Fruit fly (Drosophila melanogaster) whole organism, wandering third instar larva: ENCODE data around the gene dmrt93B.

Source experiments
- Abd-B ChIP-seq: fragments of >200 bp; optimal IDR thresholded peaks from 2 replicates; lab custom pipeline; 2017; ENCODE audit warnings: missing biosample characterization, missing genetic modification characterization
- CG32264 ChIP-seq: fragments of 200-800 bp; sonication (Bioruptor generic); optimal IDR thresholded peaks from 2 replicates; lab custom pipeline; 2016; ENCODE audit warnings: missing biosample characterization, missing genetic modification characterization
- CG9705 ChIP-seq: fragments of 200-800 bp; sonication (Bioruptor generic); optimal IDR thresholded peaks from 2 replicates; lab custom pipeline; 2018; ENCODE audit warnings: missing biosample characterization, mild to moderate bottlenecking, missing genetic modification characterization
- CrebA ChIP-seq: fragments of 200-800 bp; sonication (Bioruptor generic); optimal IDR thresholded peaks from 2 replicates; lab custom pipeline; 2016; ENCODE audit warnings: missing biosample characterization, mild to moderate bottlenecking, missing genetic modification characterization, borderline replicate concordance
- Dfd ChIP-seq: fragments of >200 bp; optimal IDR thresholded peaks from 2 replicates; lab custom pipeline; 2017; ENCODE audit warnings: missing biosample characterization, missing genetic modification characterization
- Dif ChIP-seq: fragments of 200-275, 200-300 bp; sonication (Bioruptor generic); optimal IDR thresholded peaks from 2 replicates; lab custom pipeline; 2018; ENCODE audit warnings: missing biosample characterization, missing genetic modification characterization; ENCODE audit not compliant: partially characterized antibody
- GATAd ChIP-seq: sonication (Bioruptor generic); optimal IDR thresholded peaks from 2 replicates; lab custom pipeline; 2016; ENCODE audit warnings: missing biosample characterization, missing genetic modification characterization
- HLH106 ChIP-seq: fragments of 200-800 bp; optimal IDR thresholded peaks from 3 replicates; lab custom pipeline; 2019; ENCODE audit warnings: missing biosample characterization, mild to moderate bottlenecking, missing genetic modification characterization, moderate library complexity
- Hnf4 ChIP-seq: fragments of 200-800 bp; sonication (Bioruptor generic); optimal IDR thresholded peaks from 2 replicates; lab custom pipeline; 2016; ENCODE audit warnings: missing biosample characterization, mild to moderate bottlenecking, missing genetic modification characterization
- Hr78 ChIP-seq: fragments of >200 bp; optimal IDR thresholded peaks from 2 replicates; lab custom pipeline; 2017; ENCODE audit warnings: missing biosample characterization, missing genetic modification characterization
- Hr83 ChIP-seq: fragments of 200-300 bp; sonication (Bioruptor generic); optimal IDR thresholded peaks from 2 replicates; lab custom pipeline; 2016; ENCODE audit warnings: missing biosample characterization, mild to moderate bottlenecking, missing genetic modification characterization, moderate library complexity; ENCODE audit not compliant: poor library complexity, severe bottlenecking
- Jra ChIP-seq: sonication (Bioruptor generic); optimal IDR thresholded peaks from 2 replicates; lab custom pipeline; 2016; ENCODE audit warnings: missing biosample characterization, missing genetic modification characterization
- Mio ChIP-seq: sonication (Bioruptor generic); optimal IDR thresholded peaks from 2 replicates; lab custom pipeline; 2016; ENCODE audit warnings: missing biosample characterization, missing genetic modification characterization
- Myc ChIP-seq: fragments of >200 bp; optimal IDR thresholded peaks from 2 replicates; lab custom pipeline; 2017
- N ChIP-seq: fragments of >200 bp; optimal IDR thresholded peaks from 2 replicates; lab custom pipeline; 2018; ENCODE audit warnings: missing biosample characterization, missing external identifiers, missing genetic modification characterization
- OdsH ChIP-seq: fragments of 200-800 bp; sonication (Bioruptor generic); optimal IDR thresholded peaks from 2 replicates; lab custom pipeline; 2016; ENCODE audit warnings: missing biosample characterization, mild to moderate bottlenecking, missing genetic modification characterization
- Rel ChIP-seq, 2 experiments: fragments of 200-800 bp; sonication (Bioruptor generic) in 1 of 2; optimal IDR thresholded peaks; 2 replicates in 1 of 2; 3 replicates in 1 of 2; lab custom pipeline; 2016 to 2019; ENCODE audit warnings: mild to moderate bottlenecking in 2 of 2, missing biosample characterization in 2 of 2, missing genetic modification characterization in 2 of 2, moderate library complexity in 1 of 2
- Sp1 ChIP-seq: fragments of 200-800 bp; sonication (Bioruptor generic); optimal IDR thresholded peaks from 3 replicates; lab custom pipeline; 2019; ENCODE audit warnings: missing biosample characterization, mild to moderate bottlenecking, missing genetic modification characterization, moderate library complexity
- Vsx2 ChIP-seq: fragments of 200-300, 225-300 bp; sonication (Bioruptor generic); optimal IDR thresholded peaks from 2 replicates; lab custom pipeline; 2018; ENCODE audit warnings: missing biosample characterization, missing genetic modification characterization; ENCODE audit not compliant: partially characterized antibody
- br ChIP-seq: fragments of 200-800 bp; sonication (Bioruptor generic); optimal IDR thresholded peaks from 2 replicates; lab custom pipeline; 2016; ENCODE audit warnings: missing biosample characterization, missing genetic modification characterization
- brk ChIP-seq: fragments of 200-800 bp; sonication (Bioruptor generic); optimal IDR thresholded peaks from 2 replicates; lab custom pipeline; 2016; ENCODE audit warnings: missing biosample characterization, mild to moderate bottlenecking, missing genetic modification characterization
- dl ChIP-seq, 2 experiments: fragments of 175-275, 200-275 bp in 1 of 2; fragments of 200-275 bp in 1 of 2; sonication (Bioruptor generic); optimal IDR thresholded peaks; lab custom pipeline; 2018; ENCODE audit warnings: mild to moderate bottlenecking in 2 of 2, missing biosample characterization in 2 of 2, missing genetic modification characterization in 2 of 2, moderate library complexity in 2 of 2; ENCODE audit not compliant: partially characterized antibody in 2 of 2, insufficient read depth in 1 of 2
- dmrt93B ChIP-seq: fragments of 200-800 bp; sonication (Bioruptor generic); optimal IDR thresholded peaks from 2 replicates; lab custom pipeline; 2018; ENCODE audit warnings: missing biosample characterization, mild to moderate bottlenecking, missing genetic modification characterization
- dsf ChIP-seq: sonication (Bioruptor generic); optimal IDR thresholded peaks from 2 replicates; lab custom pipeline; 2016; ENCODE audit warnings: missing biosample characterization, missing genetic modification characterization, borderline replicate concordance
- ey ChIP-seq: fragments of 200-800 bp; sonication (Bioruptor generic); optimal IDR thresholded peaks from 2 replicates; lab custom pipeline; 2016; ENCODE audit warnings: missing biosample characterization, missing genetic modification characterization
- foxo ChIP-seq, 2 experiments: fragments of 200-800 bp; sonication (Bioruptor generic); optimal IDR thresholded peaks; 2 replicates in 1 of 2; 3 replicates in 1 of 2; lab custom pipeline; 2016 to 2017; ENCODE audit warnings: missing biosample characterization in 2 of 2, missing genetic modification characterization in 2 of 2
- fru ChIP-seq: fragments of 200-800 bp; sonication (Bioruptor generic); optimal IDR thresholded peaks from 3 replicates; lab custom pipeline; 2016; ENCODE audit warnings: missing biosample characterization, mild to moderate bottlenecking, missing genetic modification characterization
- h ChIP-seq: fragments of 200-800 bp; sonication (Bioruptor generic); optimal IDR thresholded peaks from 3 replicates; lab custom pipeline; 2016; ENCODE audit warnings: missing biosample characterization, mild to moderate bottlenecking, missing genetic modification characterization
- jim ChIP-seq: fragments of 175-275, 200-325 bp; sonication (Bioruptor generic); optimal IDR thresholded peaks from 2 replicates; lab custom pipeline; 2016; ENCODE audit warnings: missing biosample characterization, mild to moderate bottlenecking, missing genetic modification characterization
- lola ChIP-seq: fragments of >200 bp; optimal IDR thresholded peaks from 2 replicates; lab custom pipeline; 2017; ENCODE audit warnings: missing biosample characterization, missing genetic modification characterization
- pan ChIP-seq: fragments of >200 bp; optimal IDR thresholded peaks from 2 replicates; lab custom pipeline; 2017
- psq ChIP-seq: fragments of 200-800 bp; sonication (Bioruptor generic); optimal IDR thresholded peaks from 3 replicates; lab custom pipeline; 2017; ENCODE audit warnings: missing biosample characterization, mild to moderate bottlenecking, missing genetic modification characterization, moderate library complexity
- rgr ChIP-seq: fragments of 200-800 bp; sonication (Bioruptor generic); optimal IDR thresholded peaks from 3 replicates; lab custom pipeline; 2016; ENCODE audit warnings: missing biosample characterization, mild to moderate bottlenecking, missing genetic modification characterization
- sage ChIP-seq: fragments of 200-800 bp; sonication (Bioruptor generic); optimal IDR thresholded peaks from 2 replicates; lab custom pipeline; 2016; ENCODE audit warnings: missing biosample characterization, mild to moderate bottlenecking, missing genetic modification characterization
- sv ChIP-seq: fragments of 200-800 bp; sonication (Bioruptor generic); optimal IDR thresholded peaks from 3 replicates; lab custom pipeline; 2016; ENCODE audit warnings: missing biosample characterization, missing genetic modification characterization
- tai ChIP-seq: sonication (Bioruptor generic); optimal IDR thresholded peaks from 2 replicates; lab custom pipeline; 2016; ENCODE audit warnings: missing biosample characterization, missing genetic modification characterization
- usp ChIP-seq: fragments of >200 bp; optimal IDR thresholded peaks from 2 replicates; lab custom pipeline; 2017; ENCODE audit warnings: missing biosample characterization, missing genetic modification characterization
- woc ChIP-seq: sonication (Bioruptor generic); optimal IDR thresholded peaks from 2 replicates; lab custom pipeline; 2016; ENCODE audit warnings: missing biosample characterization, mild to moderate bottlenecking, missing genetic modification characterization

dmrt93B gene

DNA sequence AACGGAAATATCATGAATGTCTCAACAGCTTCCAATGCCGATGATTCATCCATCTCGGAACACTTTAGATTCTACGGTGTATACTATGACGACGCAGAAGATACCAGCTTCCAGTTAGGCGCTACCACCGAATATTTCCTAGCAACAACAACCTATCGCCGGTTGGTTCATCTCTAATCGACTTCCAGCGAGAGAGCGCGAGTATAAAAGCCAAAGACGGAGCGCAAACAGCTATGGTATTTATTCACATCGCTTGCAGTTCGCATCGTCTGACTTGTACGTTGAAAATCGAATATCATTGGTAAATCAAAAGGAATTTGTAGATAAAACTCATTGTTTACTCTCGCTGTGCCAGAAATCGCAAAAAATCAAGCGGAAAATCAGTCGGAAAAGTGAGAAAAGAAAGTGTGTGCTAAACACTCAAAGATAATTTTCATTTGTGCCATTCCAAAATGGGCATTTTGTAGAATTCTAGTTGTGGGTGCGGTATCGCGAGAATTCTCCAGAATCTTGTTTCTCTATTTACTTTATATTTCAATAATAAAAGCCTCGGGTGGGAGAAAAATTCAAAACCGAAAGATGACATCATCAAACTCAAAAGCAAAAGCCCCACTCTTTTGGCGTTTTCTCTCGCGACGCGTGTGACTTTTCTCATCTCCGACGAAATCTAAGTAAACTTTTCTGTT is 8.7 kb upstream of the dmrt93B start, which contains the start of gene AnxB9:
AnxB9 (plus strand) TSS at position 232 of the 686 bp plus-strand sequence.
- TF ChIP-seq lola (GFP tag; lab: Kevin White, UChicago) (no peak), foxo (GFP tag; optimal IDR thresholded peaks at IDR 0.05; lab: Kevin White, UChicago) (peak in 1 of 2 experiments; percentile 36), CrebA (GFP tag; lab: Kevin White, UChicago) (no peak), tai (GFP tag; lab: Kevin White, UChicago) (no peak), Dfd (GFP tag; lab: Kevin White, UChicago) (no peak), Dif (GFP tag; lab: Kevin White, UChicago) (peak; percentile 72), woc (no peak), Mio (GFP tag; lab: Kevin White, UChicago) (no peak), ey (GFP tag; lab: Kevin White, UChicago) (no peak), dsf (GFP tag; lab: Kevin White, UChicago) (no peak), CG9705 (GFP tag; lab: Kevin White, UChicago) (no peak), br (GFP tag; lab: Kevin White, UChicago) (peak; percentile 52), Hr78 (GFP tag; lab: Kevin White, UChicago) (no peak), pan (lab: Kevin White, UChicago) (no peak), OdsH (GFP tag; lab: Kevin White, UChicago) (peak; percentile 47), CG32264 (peak; percentile 28), GATAd (GFP tag; lab: Kevin White, UChicago) (no peak), sage (GFP tag; lab: Kevin White, UChicago) (no peak), Hnf4 (peak; percentile 39), sv (GFP tag; lab: Kevin White, UChicago) (peak; percentile 3), brk (GFP tag; lab: Kevin White, UChicago) (no peak), Vsx2 (GFP tag; lab: Kevin White, UChicago) (no peak), Hr83 (GFP tag; lab: Kevin White, UChicago) (peak; percentile 91), h (GFP tag; lab: Kevin White, UChicago) (peak; percentile 55), usp (no peak), Abd-B (GFP tag; lab: Kevin White, UChicago) (no peak), rgr (peak; percentile 79), HLH106 (tag; lab: Kevin White, UChicago) (peak; percentile 3), dl (GFP tag; optimal IDR thresholded peaks at IDR 0.05; lab: Kevin White, UChicago; ENCODE audit: insufficient read depth in 1 of 2, partially characterized antibody in 2 of 2) (no peak), N (GFP tag; lab: Kevin White, UChicago) (no peak), dmrt93B (no peak), jim (GFP tag; lab: Kevin White, UChicago) (no peak), Jra (GFP tag; lab: Kevin White, UChicago) (peak; percentile 66), Sp1 (GFP tag; lab: Kevin White, UChicago) (peak; percentile 64), fru (peak; percentile 47), Myc (no peak), psq (GFP tag; lab: Kevin White, UChicago) (no peak), Rel (GFP tag; optimal IDR thresholded peaks at IDR 0.05; lab: Kevin White, UChicago) (no peak), Rel (tag; optimal IDR thresholded peaks at IDR 0.05; lab: Kevin White, UChicago) (peak; percentile 44)
- TF ChIP-seq, all 38 proteins: peak for 15

DNA sequence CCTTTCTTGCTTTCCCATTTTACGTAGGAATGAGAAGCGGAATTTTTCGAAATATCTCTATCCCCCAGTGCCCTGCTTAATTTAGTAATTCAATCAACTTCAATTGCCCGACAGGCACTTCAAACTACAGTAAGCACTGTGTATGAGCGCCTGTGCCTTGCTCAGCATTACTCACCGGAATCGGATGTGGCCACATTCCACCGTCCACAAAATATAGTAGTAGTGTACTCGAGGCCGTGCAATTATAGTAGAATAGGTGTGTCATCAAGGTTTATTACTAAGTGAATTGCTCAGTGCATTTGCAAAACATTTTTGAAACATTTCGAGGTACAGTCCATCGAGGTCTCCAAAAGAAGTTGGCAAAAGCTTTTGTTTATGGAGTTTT is 8.1 kb upstream of the dmrt93B start:
- TF ChIP-seq br (GFP tag; lab: Kevin White, UChicago) (no peak), lola (GFP tag; lab: Kevin White, UChicago) (no peak), Abd-B (GFP tag; lab: Kevin White, UChicago) (no peak)
- TF ChIP-seq, all 38 proteins: peak for 0
